Fruit fly (Drosophila melanogaster) whole organism, pupa: ENCODE data around the gene eIF2Bbeta.

Experiments used
- CG12605 ChIP-seq: fragments of 200-800 bp; sonication (Bioruptor generic); IDR thresholded peaks from 2 replicates; pipeline ENCODE4 v1.3.6; 2022; ENCODE audit warnings: missing biosample characterization, missing genetic modification characterization
- Pif1A ChIP-seq: fragments of 200-800 bp; sonication (Bioruptor generic); optimal IDR thresholded peaks from 3 replicates; lab custom pipeline; 2016; ENCODE audit warnings: missing biosample characterization, missing genetic modification characterization

DNA sequence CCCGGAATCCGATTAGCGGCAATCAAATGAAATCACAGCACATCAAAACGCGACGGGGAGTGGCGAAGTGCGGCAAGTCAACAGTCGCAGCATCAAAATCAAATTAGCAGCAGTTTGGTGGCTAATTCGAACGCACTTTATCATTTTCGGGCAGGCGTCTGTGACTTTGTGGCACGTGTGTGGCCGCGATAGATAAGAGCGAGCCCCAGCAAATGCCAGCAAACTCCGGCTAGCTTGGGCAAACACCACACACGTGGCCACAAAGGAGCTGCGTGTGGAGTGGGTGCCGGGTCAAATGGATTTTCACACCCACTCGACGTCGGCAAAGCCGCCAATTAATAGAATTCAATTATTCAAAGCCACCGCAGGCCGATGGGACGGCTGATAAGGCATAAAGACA lies 20.4 kb upstream of the eIF2Bbeta start:
- TF ChIP-seq CG12605 (GFP tag; lab: Robert Waterston, UW) (no peak), Pif1A (GFP tag; lab: Kevin White, UChicago) (no peak)
